Worm (Caenorhabditis elegans): ENCODE results near the gene F22H10.3.

Gene F22H10.3

DNA sequence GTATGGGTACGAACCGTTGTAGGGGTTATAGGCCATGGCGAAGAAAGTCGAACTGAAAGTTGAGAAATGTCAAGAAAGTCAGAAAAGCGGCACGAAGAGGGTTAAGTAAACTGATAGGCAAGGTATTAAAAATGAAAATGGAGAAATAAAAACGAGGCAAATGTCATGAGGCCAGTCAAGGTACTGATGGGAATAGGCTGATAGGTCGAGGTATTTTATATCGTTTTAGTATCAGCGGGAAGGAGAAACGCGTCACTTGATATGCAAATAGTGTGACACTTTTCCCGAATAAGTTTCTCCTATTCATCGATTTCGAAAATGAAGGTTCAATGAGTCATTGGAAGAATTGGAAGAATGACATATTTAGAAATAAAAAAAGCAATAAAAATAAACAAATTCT, at the start of gene F22H10.3:
TSS of gene F22H10.3 (minus strand) at position 36 of the 400 bp plus-strand sequence.
- TF ChIP-seq nfyb-1 (GFP tag; IDR thresholded peaks at IDR 0.05) (peak; percentile 45; the same call in 1 of the 2 replicates), cebp-1 (GFP tag; IDR thresholded peaks at IDR 0.05) (no peak), cebp-1 (tag; optimal IDR thresholded peaks at IDR 0.05) (peak; percentile 25), nhr-80 (tag; optimal IDR thresholded peaks at IDR 0.05) (peak; percentile 59), unc-62 (GFP tag; optimal IDR thresholded peaks at IDR 0.05) (peak; percentile 22), lir-1 (GFP tag; conservative IDR thresholded peaks at IDR 0.05) (no peak), madf-8 (GFP tag; conservative IDR thresholded peaks at IDR 0.05) (no peak), egl-44 (GFP tag; IDR thresholded peaks at IDR 0.05) (no peak), B0336.3 (GFP tag; IDR thresholded peaks at IDR 0.05) (0 out of 2 replicates have a peak, but pooled peaks have one; percentile 15), tbp1 (GFP tag; optimal IDR thresholded peaks at IDR 0.05) (peak; percentile 4), dox-1 (GFP tag; IDR thresholded peaks at IDR 0.05) (0 out of 2 replicates have a peak, but pooled peaks have one; percentile 46)

DNA sequence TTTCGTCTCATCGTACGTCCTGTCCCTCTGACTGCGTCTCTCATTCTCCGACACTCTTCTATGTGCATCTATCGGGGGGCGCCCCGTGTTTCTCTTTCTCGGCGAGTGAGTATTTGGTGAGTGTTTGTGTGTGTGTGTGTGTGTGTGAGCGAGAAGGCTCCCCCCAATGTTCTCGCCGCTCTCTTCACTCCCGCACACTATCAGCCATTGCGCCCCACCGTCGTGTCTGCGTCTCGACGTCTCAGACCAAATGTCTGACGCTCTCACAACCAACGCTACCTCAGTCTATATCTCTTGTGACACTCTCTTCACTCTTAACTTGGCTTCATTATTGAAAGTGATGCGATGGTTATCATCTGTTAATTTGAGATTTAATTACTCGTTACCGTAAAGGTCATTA, 49.4 kb upstream of the F22H10.3 start:
- TF ChIP-seq nfya-2 (GFP tag; IDR thresholded peaks at IDR 0.05) (no peak), egl-44 (GFP tag; IDR thresholded peaks at IDR 0.05) (peak; percentile 74), hrde-1 (tag; optimal IDR thresholded peaks at IDR 0.05; ENCODE audit: borderline replicate concordance) (no peak), let-607 (tag; optimal IDR thresholded peaks at IDR 0.05) (peak; percentile 60 to 61), efl-1 (GFP tag; optimal IDR thresholded peaks at IDR 0.05) (no peak), cebp-1 (GFP tag; IDR thresholded peaks at IDR 0.05) (peak; percentile 67), cebp-1 (tag; optimal IDR thresholded peaks at IDR 0.05) (peak; percentile 89), xnd-1 (tag; optimal IDR thresholded peaks at IDR 0.05) (no peak), Y79H2A.3 (GFP tag; conservative IDR thresholded peaks at IDR 0.05) (0 out of 2 replicates have a peak, but pooled peaks have one; percentile 28), madf-6 (GFP tag; IDR thresholded peaks at IDR 0.05) (no peak), somi-1 (GFP tag; optimal IDR thresholded peaks at IDR 0.05) (peak; percentile 85), tbp1 (GFP tag; optimal IDR thresholded peaks at IDR 0.05) (peak; percentile 63), ekl-4 (GFP tag; IDR thresholded peaks at IDR 0.05) (peak; percentile 84), hlh-12 (tag; optimal IDR thresholded peaks at IDR 0.05) (no peak), snpc-4 (GFP tag; optimal IDR thresholded peaks at IDR 0.05) (peak; percentile 16), snpc-4 (tag; optimal IDR thresholded peaks at IDR 0.05) (peak; percentile 59 to 78 (median 70)), D2030.7 (GFP tag; IDR thresholded peaks at IDR 0.05) (no peak), cebp-2 (GFP tag; IDR thresholded peaks at IDR 0.05) (no peak), zfh-2 (GFP tag; conservative IDR thresholded peaks at IDR 0.05) (peak; percentile 97), ceh-79 (tag; optimal IDR thresholded peaks at IDR 0.05) (no peak), attf-6 (GFP tag; IDR thresholded peaks at IDR 0.05) (no peak), snpc-3.4 (tag; optimal IDR thresholded peaks at IDR 0.05) (no peak), K12H6.12 (tag; optimal IDR thresholded peaks at IDR 0.05) (peak; percentile 95), ztf-28 (GFP tag; IDR thresholded peaks at IDR 0.05) (no peak), lin-54 (GFP tag; optimal IDR thresholded peaks at IDR 0.05) (peak; percentile 57), die-1 (tag; optimal IDR thresholded peaks at IDR 0.05) (peak; percentile 65), nhr-179 (tag; optimal IDR thresholded peaks at IDR 0.05) (no peak), tlf-1 (GFP tag; optimal IDR thresholded peaks at IDR 0.05) (peak; percentile 52), ztf-3 (GFP tag; optimal IDR thresholded peaks at IDR 0.05) (peak; percentile 47), dpl-1 (GFP tag; optimal IDR thresholded peaks at IDR 0.05) (no peak), madf-8 (GFP tag; conservative IDR thresholded peaks at IDR 0.05) (no peak), ceh-91 (GFP tag; IDR thresholded peaks at IDR 0.05) (no peak; the same call in 1 of the 2 replicates), lsy-27 (tag; optimal IDR thresholded peaks at IDR 0.05; ENCODE audit: borderline replicate concordance, insufficient read depth) (no peak), nfya-1 (tag; optimal IDR thresholded peaks at IDR 0.05; ENCODE audit: borderline replicate concordance, insufficient read depth) (no peak), ceh-40 (GFP tag; IDR thresholded peaks at IDR 0.05) (no peak), lin-40 (tag; optimal IDR thresholded peaks at IDR 0.05) (peak; percentile 92), B0035.1 (tag; optimal IDR thresholded peaks at IDR 0.05) (peak; percentile 49), rcor-1 (GFP tag; IDR thresholded peaks at IDR 0.05) (peak; percentile 73; the same call in 1 of the 2 replicates), hmg-1.2 (GFP tag; IDR thresholded peaks at IDR 0.05) (peak; percentile 90), F57C9.4 (tag; optimal IDR thresholded peaks at IDR 0.05) (no peak)
